Fruit fly (Drosophila melanogaster) whole organism, adult: ENCODE results near the gene Zasp67.

Experiments used
- CG5204 ChIP-seq: fragments of 200-800 bp; sonication (Bioruptor generic); optimal IDR thresholded peaks from 2 replicates; lab custom pipeline; 2016; ENCODE audit warnings: missing biosample characterization, missing genetic modification characterization
- CG7045 ChIP-seq: fragments of 200-800 bp; sonication (Bioruptor generic); optimal IDR thresholded peaks from 2 replicates; lab custom pipeline; 2017; ENCODE audit warnings: missing biosample characterization, mild to moderate bottlenecking, missing genetic modification characterization
- tj ChIP-seq: fragments of 200-800 bp; sonication (Bioruptor generic); optimal IDR thresholded peaks from 3 replicates; lab custom pipeline; 2017; ENCODE audit warnings: missing biosample characterization, mild to moderate bottlenecking, missing genetic modification characterization, moderate library complexity

dm6 chr3L:9799398-9799797 is 1.9 kb upstream of the Zasp67 start, which contains the start of gene Ilp2:
- no peak for TF ChIP-seq CG7045 (GFP tag; lab: Kevin White, UChicago)
- no peak for TF ChIP-seq tj
- no peak for TF ChIP-seq CG5204 (GFP tag; lab: Kevin White, UChicago)
